Worm (Caenorhabditis elegans): ENCODE data around the gene H01M10.1.

DNA sequence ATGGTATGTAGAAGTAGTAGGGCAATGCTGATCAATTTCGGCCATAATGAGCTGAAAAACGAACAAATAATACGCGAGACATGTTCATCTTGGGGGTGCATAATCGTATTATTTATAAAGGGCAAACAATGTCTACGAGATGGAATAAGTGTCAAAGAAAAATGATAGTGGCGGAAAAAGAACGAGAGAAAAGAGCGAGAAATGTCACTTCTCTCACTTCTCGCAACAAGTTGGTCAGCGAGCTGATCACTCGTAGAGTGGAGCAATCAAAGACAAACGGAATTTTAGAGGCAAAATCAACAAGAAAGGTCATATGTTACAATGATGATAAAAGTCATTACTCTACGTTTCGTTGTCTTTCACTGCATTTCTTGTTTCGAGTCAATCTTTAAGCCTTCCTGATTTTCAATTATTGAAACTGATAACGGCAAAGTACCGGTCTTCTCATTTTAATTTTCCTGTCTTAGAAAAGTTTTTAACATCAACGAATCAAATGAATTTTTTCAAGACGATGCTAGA is 39.3 kb downstream of the H01M10.1 start, which contains the start of gene F52H2.3:
- TF ChIP-seq hlh-8 (tag; optimal IDR thresholded peaks at IDR 0.05) (no peak), elt-2 (tag; optimal IDR thresholded peaks at IDR 0.05) (no peak), Y22D7AL.16 (tag; optimal IDR thresholded peaks at IDR 0.05) (no peak), dve-1 (tag; optimal IDR thresholded peaks at IDR 0.05) (no peak), elt-4 (tag; optimal IDR thresholded peaks at IDR 0.05) (no peak)

All from whole organism, late embryonic.